Fruit fly (Drosophila melanogaster): ENCODE measurements around the gene kst.

dm6 chr3L:3417120-3417519 is 80.5 kb downstream of the kst start:
- TF ChIP-seq CG6854 (GFP tag; optimal IDR thresholded peaks at IDR 0.05) = no peak
- TF ChIP-seq Hr4 (GFP tag; optimal IDR thresholded peaks at IDR 0.05) = no peak
- TF ChIP-seq Ets96B (tag; optimal IDR thresholded peaks at IDR 0.05) = no peak
- TF ChIP-seq CG11294 (GFP tag; IDR thresholded peaks at IDR 0.05) = no peak
- no peak for TF ChIP-seq fd85E (GFP tag; optimal IDR thresholded peaks at IDR 0.05)
- no peak for TF ChIP-seq CG16779 (tag; optimal IDR thresholded peaks at IDR 0.05)

All from whole organism, prepupa.